Worm (Caenorhabditis elegans) whole organism, L4 larva: ENCODE data around the gene F45E1.5.
A peak's percentile ranks its signal among the peaks of the same experiment; 100 is the strongest.

Source experiments
- T20F7.1 ChIP-seq: fragments of 200-800 bp; sonication (Bioruptor generic); optimal IDR thresholded peaks from 2 replicates; lab custom pipeline; 2018; ENCODE audit warnings: mild to moderate bottlenecking, missing genetic modification characterization, missing compliant biosample characterization
- T26A8.4 ChIP-seq: fragments of 200-800 bp; sonication (Bioruptor generic); IDR thresholded peaks from 2 replicates; pipeline ENCODE4 v1.3.6; 2022; ENCODE audit warnings: missing genetic modification characterization, missing compliant biosample characterization
- Y105C5A.15 ChIP-seq: fragments of 200-800 bp; sonication (Bioruptor generic); IDR thresholded peaks from 2 replicates; pipeline ENCODE4 v1.3.6; 2022; ENCODE audit warnings: missing genetic modification characterization, missing compliant biosample characterization
- Y48G9A.11 ChIP-seq: fragments of 200-800 bp; sonication (Bioruptor generic); IDR thresholded peaks from 2 replicates; pipeline ENCODE4 v1.3.6; 2022; ENCODE audit warnings: missing genetic modification reagents, missing genetic modification characterization, missing compliant biosample characterization
- ZK337.2 ChIP-seq: fragments of 200-800 bp; sonication (Bioruptor generic); IDR thresholded peaks from 2 replicates; pipeline ENCODE4 v1.3.6; 2022; ENCODE audit warnings: missing genetic modification reagents, missing genetic modification characterization, missing compliant biosample characterization
- aha-1 ChIP-seq: fragments of 150-350 bp; peaks from one replicate; lab custom pipeline; 2014; ENCODE audit warnings: missing biosample characterization, missing genetic modification characterization
- aly-2 ChIP-seq: sonication (generic microtip); optimal IDR thresholded peaks from 2 replicates; lab custom pipeline; 2018; ENCODE audit warnings: missing biosample characterization, missing genetic modification characterization
- arid-1 ChIP-seq: fragments of 200-800 bp; sonication (Bioruptor generic); conservative IDR thresholded peaks from 2 replicates; pipeline ENCODE4 v1.3.6; 2022; ENCODE audit warnings: missing genetic modification reagents, missing genetic modification characterization, missing compliant biosample characterization
- attf-4 ChIP-seq: sonication (generic microtip); optimal IDR thresholded peaks from 3 replicates; lab custom pipeline; 2017; ENCODE audit warnings: missing biosample characterization, missing genetic modification characterization
- ceh-62 ChIP-seq: sonication (generic microtip); optimal IDR thresholded peaks from 2 replicates; lab custom pipeline; 2017; ENCODE audit warnings: missing biosample characterization, missing genetic modification characterization
- ceh-82 ChIP-seq: sonication (generic microtip); optimal IDR thresholded peaks from 2 replicates; lab custom pipeline; 2017; ENCODE audit warnings: missing biosample characterization, missing genetic modification characterization
- cey-2 ChIP-seq: sonication (generic microtip); optimal IDR thresholded peaks from 3 replicates; lab custom pipeline; 2017; ENCODE audit warnings: missing genetic modification characterization, mild to moderate bottlenecking, missing compliant biosample characterization, antibody characterized with exemption, borderline replicate concordance; ENCODE audit not compliant: insufficient read depth
- daf-8 ChIP-seq: fragments of 200-800 bp; sonication (Bioruptor generic); IDR thresholded peaks from 2 replicates; pipeline ENCODE4 v1.3.6; 2022; ENCODE audit warnings: missing genetic modification characterization, missing compliant biosample characterization
- dmd-6 ChIP-seq: fragments of 200-800 bp; sonication (Bioruptor generic); IDR thresholded peaks from 2 replicates; pipeline ENCODE4 v1.3.6; 2022; ENCODE audit warnings: missing genetic modification reagents, missing genetic modification characterization, missing compliant biosample characterization
- dmd-9 ChIP-seq: fragments of 200-800 bp; sonication (Bioruptor generic); IDR thresholded peaks from 2 replicates; pipeline ENCODE4 v1.3.6; 2022; ENCODE audit warnings: missing genetic modification reagents, missing genetic modification characterization, missing compliant biosample characterization
- egl-27 ChIP-seq: sonication (generic microtip); optimal IDR thresholded peaks from 3 replicates; lab custom pipeline; 2017; ENCODE audit warnings: missing biosample characterization, missing genetic modification reagents, missing genetic modification characterization
- fos-1 ChIP-seq: fragments of 150-350 bp; optimal IDR thresholded peaks from 2 replicates; lab custom pipeline; 2014; ENCODE audit warnings: missing biosample characterization, missing genetic modification characterization
- hmg-1.1 ChIP-seq: fragments of 200-800 bp; sonication (Bioruptor generic); IDR thresholded peaks from 2 replicates; pipeline ENCODE4 v1.3.6; 2022; ENCODE audit warnings: missing genetic modification reagents, missing genetic modification characterization, missing compliant biosample characterization
- jun-1 ChIP-seq: fragments of 150-350 bp; optimal IDR thresholded peaks from 2 replicates; lab custom pipeline; 2014; ENCODE audit warnings: missing biosample characterization, missing genetic modification reagents, missing genetic modification characterization
- lin-1 ChIP-seq: fragments of 200-800 bp; sonication (Bioruptor generic); IDR thresholded peaks from 2 replicates; pipeline ENCODE4 v1.3.6; 2022; ENCODE audit warnings: missing genetic modification reagents, missing genetic modification characterization, missing compliant biosample characterization
- lin-13 ChIP-seq: fragments of 150-350 bp; optimal IDR thresholded peaks from 2 replicates; lab custom pipeline; 2014; ENCODE audit warnings: missing biosample characterization, missing genetic modification reagents, missing genetic modification characterization
- lin-15B ChIP-seq: fragments of 150-350 bp; sonication (generic microtip); optimal IDR thresholded peaks from 3 replicates; lab custom pipeline; 2014; ENCODE audit warnings: missing biosample characterization, missing genetic modification characterization
- lin-29 ChIP-seq: fragments of 200-800 bp; sonication (Bioruptor generic); IDR thresholded peaks from 2 replicates; pipeline ENCODE4 v1.3.6; 2022; ENCODE audit warnings: missing genetic modification reagents, missing genetic modification characterization, missing compliant biosample characterization
- lin-38 ChIP-seq: fragments of 200-800 bp; sonication (Bioruptor generic); IDR thresholded peaks from 2 replicates; pipeline ENCODE4 v1.3.6; 2022; ENCODE audit warnings: missing genetic modification reagents, missing genetic modification characterization, missing compliant biosample characterization
- lin-39 ChIP-seq: fragments of 150-350 bp; optimal IDR thresholded peaks from 2 replicates; lab custom pipeline; 2014; ENCODE audit warnings: missing biosample characterization, missing genetic modification reagents, missing genetic modification characterization
- lir-3 ChIP-seq: sonication (generic microtip); optimal IDR thresholded peaks from 2 replicates; lab custom pipeline; 2016; ENCODE audit warnings: mild to moderate bottlenecking, missing genetic modification characterization, missing compliant biosample characterization
- lsy-2 ChIP-seq, 2 experiments: fragments of 150-350 bp in 1 of 2; sonication (generic microtip) in 1 of 2; optimal IDR thresholded peaks; 2 replicates each; lab custom pipeline; 2014 to 2017; ENCODE audit warnings: missing biosample characterization in 2 of 2, missing genetic modification characterization in 2 of 2
- madf-5 ChIP-seq, 2 experiments: fragments of 200-800 bp; sonication (Bioruptor generic); IDR thresholded peaks; 2 replicates each; pipeline ENCODE4 v1.3.6; 2022; ENCODE audit warnings: missing compliant biosample characterization in 2 of 2, missing genetic modification characterization in 2 of 2
- mdl-1 ChIP-seq, 2 experiments: fragments of 150-350 bp in 1 of 2; sonication (generic microtip) in 1 of 2; optimal IDR thresholded peaks; 2 replicates each; lab custom pipeline; 2014 to 2017; ENCODE audit warnings: missing biosample characterization in 2 of 2, missing genetic modification characterization in 2 of 2
- mdt-29 ChIP-seq: fragments of 200-800 bp; sonication (Bioruptor generic); IDR thresholded peaks from 2 replicates; pipeline ENCODE4 v1.3.6; 2022; ENCODE audit warnings: missing genetic modification reagents, missing genetic modification characterization, missing compliant biosample characterization
- mep-1 ChIP-seq: fragments of 150-350 bp; sonication (generic microtip); optimal IDR thresholded peaks from 3 replicates; lab custom pipeline; 2014; ENCODE audit warnings: missing biosample characterization, missing genetic modification characterization
- nhr-111 ChIP-seq: fragments of 200-800 bp; sonication (Bioruptor generic); optimal IDR thresholded peaks from 2 replicates; lab custom pipeline; 2018; ENCODE audit warnings: mild to moderate bottlenecking, missing genetic modification characterization, missing compliant biosample characterization
- nhr-25 ChIP-seq: sonication (generic microtip); optimal IDR thresholded peaks from 2 replicates; lab custom pipeline; 2017; ENCODE audit warnings: missing genetic modification characterization, mild to moderate bottlenecking, missing compliant biosample characterization, antibody characterized with exemption, moderate library complexity, borderline replicate concordance; ENCODE audit not compliant: insufficient read depth
- nhr-28 ChIP-seq: fragments of 150-350 bp; optimal IDR thresholded peaks from 2 replicates; lab custom pipeline; 2014; ENCODE audit warnings: missing biosample characterization, missing genetic modification characterization
- nhr-48 ChIP-seq: sonication (generic microtip); optimal IDR thresholded peaks from 2 replicates; lab custom pipeline; 2016; ENCODE audit warnings: mild to moderate bottlenecking, missing genetic modification characterization, missing compliant biosample characterization
- nhr-76 ChIP-seq: fragments of 150-350 bp; optimal IDR thresholded peaks from 2 replicates; lab custom pipeline; 2014; ENCODE audit warnings: missing biosample characterization, missing genetic modification characterization
- pha-4 ChIP-seq, 2 experiments: fragments of 150-350 bp in 1 of 2; fragments of 200-800 bp in 1 of 2; sonication (Bioruptor generic) in 1 of 2; IDR thresholded peaks in 1 of 2; optimal IDR thresholded peaks in 1 of 2; 2 replicates each; pipeline versions ENCODE4 v1.3.6 to Lab custom; 2014 to 2022; ENCODE audit warnings: missing genetic modification characterization in 2 of 2, missing genetic modification reagents in 2 of 2, missing biosample characterization in 1 of 2, missing compliant biosample characterization in 1 of 2
- pqm-1 ChIP-seq: sonication (generic microtip); optimal IDR thresholded peaks from 2 replicates; lab custom pipeline; 2017; ENCODE audit warnings: missing biosample characterization, missing genetic modification characterization
- rbr-2 ChIP-seq: sonication (generic microtip); optimal IDR thresholded peaks from 2 replicates; lab custom pipeline; 2016; ENCODE audit warnings: missing genotype, missing genetic modification characterization, missing compliant biosample characterization
- saeg-2 ChIP-seq: fragments of 200-800 bp; sonication (Bioruptor generic); IDR thresholded peaks from 2 replicates; pipeline ENCODE4 v1.3.6; 2022; ENCODE audit warnings: missing genetic modification reagents, missing genetic modification characterization, missing compliant biosample characterization
- snpc-1.2 ChIP-seq: fragments of 200-800 bp; sonication (Bioruptor generic); IDR thresholded peaks from 2 replicates; pipeline ENCODE4 v1.3.6; 2022; ENCODE audit warnings: missing genetic modification reagents, missing genetic modification characterization, missing compliant biosample characterization
- snpc-4 ChIP-seq: fragments of 150-350 bp; optimal IDR thresholded peaks from 2 replicates; lab custom pipeline; 2014; ENCODE audit warnings: missing biosample characterization, missing genetic modification characterization
- spr-1 ChIP-seq: sonication (generic microtip); optimal IDR thresholded peaks from 2 replicates; lab custom pipeline; 2016; ENCODE audit warnings: mild to moderate bottlenecking, missing genetic modification characterization, missing compliant biosample characterization
- spr-3 ChIP-seq: fragments of 200-800 bp; sonication (Bioruptor generic); optimal IDR thresholded peaks from 2 replicates; lab custom pipeline; 2018; ENCODE audit warnings: mild to moderate bottlenecking, missing genetic modification characterization, missing compliant biosample characterization
- tag-97 ChIP-seq: fragments of 200-800 bp; sonication (Bioruptor generic); IDR thresholded peaks from 2 replicates; pipeline ENCODE4 v1.3.6; 2022; ENCODE audit warnings: missing genetic modification characterization, missing compliant biosample characterization
- tra-1 ChIP-seq: fragments of 200-800 bp; sonication (Bioruptor generic); IDR thresholded peaks from 2 replicates; pipeline ENCODE4 v1.3.6; 2022; ENCODE audit warnings: missing genetic modification reagents, missing genetic modification characterization, missing compliant biosample characterization
- unc-62 ChIP-seq, 3 experiments: fragments of 150-350 bp in 1 of 3; sonication (generic microtip); optimal IDR thresholded peaks in 2 of 3; peaks in 1 of 3; 1 replicate in 1 of 3; 2 replicates in 2 of 3; lab custom pipeline; 2014 to 2017; ENCODE audit warnings: missing biosample characterization in 3 of 3, missing genetic modification characterization in 3 of 3, missing genetic modification reagents in 3 of 3, missing genotype in 1 of 3
- vab-7 ChIP-seq: fragments of 200-800 bp; sonication (Bioruptor generic); IDR thresholded peaks from 2 replicates; pipeline ENCODE4 v1.3.6; 2022; ENCODE audit warnings: missing genetic modification reagents, missing genetic modification characterization, missing compliant biosample characterization
- zag-1 ChIP-seq: fragments of 150-350 bp; optimal IDR thresholded peaks from 2 replicates; lab custom pipeline; 2014; ENCODE audit warnings: missing biosample characterization, missing genetic modification characterization
- zfp-2 ChIP-seq: sonication (generic microtip); optimal IDR thresholded peaks from 2 replicates; lab custom pipeline; 2016; ENCODE audit warnings: mild to moderate bottlenecking, missing genetic modification characterization, missing compliant biosample characterization
- zip-11 ChIP-seq: fragments of 200-800 bp; sonication (Bioruptor generic); IDR thresholded peaks from 2 replicates; pipeline ENCODE4 v1.3.6; 2022; ENCODE audit warnings: missing genetic modification characterization, missing compliant biosample characterization
- ztf-7 ChIP-seq: fragments of 150-350 bp; optimal IDR thresholded peaks from 2 replicates; lab custom pipeline; 2014; ENCODE audit warnings: missing biosample characterization, missing genetic modification characterization

Gene F45E1.5

ce11 chrX:8018441-8018840 lies 41.9 kb downstream of the F45E1.5 start (continued):
- TF ChIP-seq cey-2 (tag; lab: Kevin White, UChicago) (no peak), nhr-48 (tag; lab: Kevin White, UChicago) (no peak), daf-8 (GFP tag; lab: Robert Waterston, UW) (no peak), rbr-2 (tag; lab: Kevin White, UChicago) (no peak), nhr-111 (GFP tag; lab: Kevin White, UChicago) (no peak), Y48G9A.11 (GFP tag; lab: Robert Waterston, UW) (no peak), pha-4 (GFP tag; IDR thresholded peaks at IDR 0.05; lab: Robert Waterston, UW) (0 out of 2 replicates have a peak, but pooled peaks have one; percentile 6), pha-4 (tag; optimal IDR thresholded peaks at IDR 0.05; lab: Kevin White, UChicago) (peak; percentile 10), spr-3 (GFP tag; lab: Kevin White, UChicago) (no peak), lin-39 (tag; lab: Kevin White, UChicago) (no peak), hmg-1.1 (GFP tag; lab: Robert Waterston, UW) (no peak), ztf-7 (tag; lab: Kevin White, UChicago) (no peak), lin-13 (GFP tag; lab: Kevin White, UChicago) (no peak), arid-1 (no peak), jun-1 (no peak), lin-38 (GFP tag; lab: Robert Waterston, UW) (no peak), pqm-1 (tag; lab: Kevin White, UChicago) (no peak), zip-11 (no peak), fos-1 (tag; lab: Kevin White, UChicago) (no peak), nhr-76 (no peak), egl-27 (no peak), snpc-4 (tag; lab: Kevin White, UChicago) (no peak), ceh-62 (tag; lab: Kevin White, UChicago) (no peak), aly-2 (no peak), mdl-1 (tag; optimal IDR thresholded peaks at IDR 0.05; lab: Kevin White, UChicago) (peak in 1 of 2 experiments; percentile 55), zfp-2 (tag; lab: Kevin White, UChicago) (no peak), T26A8.4 (GFP tag; lab: Robert Waterston, UW) (no peak), ZK337.2 (GFP tag; lab: Robert Waterston, UW) (no peak), attf-4 (no peak), dmd-9 (GFP tag; lab: Robert Waterston, UW) (no peak), tag-97 (GFP tag; lab: Robert Waterston, UW) (no peak), tra-1 (GFP tag; lab: Robert Waterston, UW) (no peak), lsy-2 (tag; optimal IDR thresholded peaks at IDR 0.05; lab: Kevin White, UChicago) (peak in 1 of 2 experiments; percentile 10), aha-1 (tag; lab: Kevin White, UChicago) (peak; percentile 63), spr-1 (no peak), unc-62 (GFP tag; optimal IDR thresholded peaks at IDR 0.05 in 1 of 2; lab: Kevin White, UChicago) (no peak), unc-62 (tag; optimal IDR thresholded peaks at IDR 0.05; lab: Kevin White, UChicago) (no peak), vab-7 (GFP tag; lab: Robert Waterston, UW) (no peak), T20F7.1 (GFP tag; lab: Kevin White, UChicago) (no peak), zag-1 (no peak), ceh-82 (no peak), mep-1 (tag; lab: Kevin White, UChicago) (peak; percentile 35), lir-3 (tag; lab: Kevin White, UChicago) (no peak), madf-5 (GFP tag; IDR thresholded peaks at IDR 0.05; lab: Robert Waterston, UW) (no peak), nhr-25 (tag; lab: Kevin White, UChicago) (no peak), Y105C5A.15 (GFP tag; lab: Robert Waterston, UW) (no peak), mdt-29 (GFP tag; lab: Robert Waterston, UW) (peak; percentile 16; the same call in 1 of the 2 replicates), nhr-28 (peak; percentile 23), snpc-1.2 (no peak), lin-29 (GFP tag; lab: Robert Waterston, UW) (no peak), lin-1 (GFP tag; lab: Robert Waterston, UW) (no peak), lin-15B (tag; lab: Kevin White, UChicago) (no peak), saeg-2 (GFP tag; lab: Robert Waterston, UW) (no peak), dmd-6 (GFP tag; lab: Robert Waterston, UW) (peak; percentile 55)
